Worm (Caenorhabditis elegans) whole organism, L2 larva: Measurements from ENCODE around the gene C50F7.9.

Experiments
- C34F6.9 ChIP-seq: fragments of 150-350 bp; optimal IDR thresholded peaks from 2 replicates; lab custom pipeline; 2014; ENCODE audit warnings: missing biosample characterization, missing genetic modification characterization
- R02D3.7 ChIP-seq: fragments of 150-350 bp; optimal IDR thresholded peaks from 2 replicates; lab custom pipeline; 2014; ENCODE audit warnings: missing biosample characterization, missing genetic modification characterization
- Y55F3AM.14 ChIP-seq: fragments of 200-800 bp; sonication (Bioruptor generic); optimal IDR thresholded peaks from 2 replicates; lab custom pipeline; 2018; ENCODE audit warnings: mild to moderate bottlenecking, missing genetic modification characterization, missing compliant biosample characterization
- alr-1 ChIP-seq: fragments of 150-350 bp; optimal IDR thresholded peaks from 2 replicates; lab custom pipeline; 2014; ENCODE audit warnings: missing biosample characterization, missing genetic modification characterization
- ama-1 ChIP-seq: fragments of 150-350 bp; optimal IDR thresholded peaks from 2 replicates; lab custom pipeline; 2018; ENCODE audit warnings: inconsistent platforms
- blmp-1 ChIP-seq: sonication (generic microtip); optimal IDR thresholded peaks from 2 replicates; lab custom pipeline; 2017; ENCODE audit warnings: missing genetic modification characterization, mild to moderate bottlenecking, missing compliant biosample characterization, antibody characterized with exemption, moderate library complexity; ENCODE audit not compliant: insufficient read depth
- ceh-82 ChIP-seq: fragments of 150-350 bp; optimal IDR thresholded peaks from 2 replicates; lab custom pipeline; 2014; ENCODE audit warnings: missing biosample characterization, missing genetic modification characterization
- crh-2 ChIP-seq: sonication (generic microtip); optimal IDR thresholded peaks from 2 replicates; lab custom pipeline; 2017; ENCODE audit warnings: missing biosample characterization, missing genetic modification characterization
- dmd-4 ChIP-seq: sonication (generic microtip); optimal IDR thresholded peaks from 2 replicates; lab custom pipeline; 2017; ENCODE audit warnings: missing biosample characterization, missing genetic modification characterization
- egl-27 ChIP-seq: sonication (generic microtip); optimal IDR thresholded peaks from 3 replicates; lab custom pipeline; 2017; ENCODE audit warnings: missing biosample characterization, missing genetic modification reagents, missing genetic modification characterization
- elt-1 ChIP-seq: fragments of 150-350 bp; optimal IDR thresholded peaks from 2 replicates; lab custom pipeline; 2014; ENCODE audit warnings: missing biosample characterization, missing genetic modification characterization
- fos-1 ChIP-seq: fragments of 150-350 bp; optimal IDR thresholded peaks from 2 replicates; lab custom pipeline; 2014; ENCODE audit warnings: missing biosample characterization, missing genetic modification characterization
- gmeb-1 ChIP-seq: fragments of 150-350 bp; optimal IDR thresholded peaks from 2 replicates; lab custom pipeline; 2014; ENCODE audit warnings: missing biosample characterization, missing genetic modification characterization
- lsy-2 ChIP-seq, 2 experiments: fragments of 150-350 bp in 1 of 2; sonication (generic microtip) in 1 of 2; optimal IDR thresholded peaks; 2 replicates each; lab custom pipeline; 2014 to 2017; ENCODE audit warnings: missing biosample characterization in 2 of 2, missing genetic modification characterization in 2 of 2
- mab-5 ChIP-seq: fragments of 150-350 bp; optimal IDR thresholded peaks from 2 replicates; lab custom pipeline; 2014; ENCODE audit warnings: missing biosample characterization, missing genetic modification characterization
- mbf-1 ChIP-seq: sonication (generic microtip); optimal IDR thresholded peaks from 2 replicates; lab custom pipeline; 2017; ENCODE audit warnings: missing biosample characterization, missing genetic modification characterization
- mdl-1 ChIP-seq, 2 experiments: fragments of 150-350 bp in 1 of 2; sonication (generic microtip) in 1 of 2; optimal IDR thresholded peaks; 2 replicates each; lab custom pipeline; 2017; ENCODE audit warnings: missing biosample characterization in 2 of 2, missing genetic modification characterization in 2 of 2
- nhr-10 ChIP-seq: sonication (generic microtip); optimal IDR thresholded peaks from 2 replicates; lab custom pipeline; 2017; ENCODE audit warnings: missing biosample characterization, missing genetic modification characterization
- nhr-12 ChIP-seq: fragments of 150-350 bp; optimal IDR thresholded peaks from 2 replicates; lab custom pipeline; 2014; ENCODE audit warnings: missing biosample characterization, missing genetic modification characterization
- nhr-21 ChIP-seq: fragments of 150-350 bp; optimal IDR thresholded peaks from 2 replicates; lab custom pipeline; 2014; ENCODE audit warnings: missing biosample characterization, missing genetic modification characterization
- nhr-23 ChIP-seq: fragments of 150-350 bp; optimal IDR thresholded peaks from 2 replicates; lab custom pipeline; 2014; ENCODE audit warnings: missing biosample characterization, missing genetic modification reagents, missing genetic modification characterization
- nhr-237 ChIP-seq: fragments of 150-350 bp; optimal IDR thresholded peaks from 2 replicates; lab custom pipeline; 2014; ENCODE audit warnings: missing biosample characterization, missing genetic modification characterization
- nhr-6 ChIP-seq: fragments of 150-350 bp; optimal IDR thresholded peaks from 2 replicates; lab custom pipeline; 2014; ENCODE audit warnings: missing biosample characterization, missing genetic modification characterization
- peb-1 ChIP-seq: fragments of 150-350 bp; optimal IDR thresholded peaks from 2 replicates; lab custom pipeline; 2014; ENCODE audit warnings: missing biosample characterization, missing genetic modification characterization
- sem-4 ChIP-seq: fragments of 150-350 bp; optimal IDR thresholded peaks from 2 replicates; lab custom pipeline; 2014; ENCODE audit warnings: missing biosample characterization, missing genetic modification reagents, missing genetic modification characterization
- skn-1 ChIP-seq: sonication (generic microtip); optimal IDR thresholded peaks from 2 replicates; lab custom pipeline; 2017; ENCODE audit warnings: missing biosample characterization, missing genetic modification characterization
- sma-9 ChIP-seq, 2 experiments: fragments of 150-350 bp in 1 of 2; sonication (generic microtip) in 1 of 2; optimal IDR thresholded peaks; 2 replicates each; lab custom pipeline; 2014 to 2016; ENCODE audit warnings: missing genetic modification characterization in 2 of 2, mild to moderate bottlenecking in 1 of 2, missing biosample characterization in 1 of 2, missing compliant biosample characterization in 1 of 2, missing genetic modification reagents in 1 of 2, moderate library complexity in 1 of 2
- snpc-4 ChIP-seq: fragments of 150-350 bp; optimal IDR thresholded peaks from 2 replicates; lab custom pipeline; 2014; ENCODE audit warnings: missing biosample characterization, missing genetic modification characterization
- unc-39 ChIP-seq: fragments of 150-350 bp; optimal IDR thresholded peaks from 2 replicates; lab custom pipeline; 2014; ENCODE audit warnings: missing biosample characterization, missing genetic modification characterization
- unc-55 ChIP-seq: fragments of 150-350 bp; sonication (generic microtip); optimal IDR thresholded peaks from 3 replicates; lab custom pipeline; 2014; ENCODE audit warnings: missing biosample characterization, missing genetic modification reagents, missing genetic modification characterization
- zag-1 ChIP-seq: fragments of 150-350 bp; optimal IDR thresholded peaks from 2 replicates; lab custom pipeline; 2014; ENCODE audit warnings: missing biosample characterization, missing genetic modification characterization
- ztf-1 ChIP-seq: fragments of 200-800 bp; sonication (Bioruptor generic); conservative IDR thresholded peaks from 2 replicates; pipeline ENCODE4 v1.3.6; 2022; ENCODE audit warnings: missing genetic modification characterization, missing compliant biosample characterization

Gene C50F7.9

ce11 chrIV:7759527-7759926, 27.7 kb upstream of the C50F7.9 start, which contains the start of gene dsb-3:
Gene dsb-3 (minus strand): TSS chrIV:7759627.
- TF ChIP-seq ceh-82 = no peak
- no peak for TF ChIP-seq egl-27 (tag; lab: Kevin White, UChicago)
- TF ChIP-seq ztf-1 (GFP tag; lab: Robert Waterston, UW) = no peak
- no peak for TF ChIP-seq dmd-4
- TF ChIP-seq gmeb-1 = no peak
- TF ChIP-seq elt-1 (tag; lab: Kevin White, UChicago) = no peak
- TF ChIP-seq mbf-1 = no peak

ce11 chrIV:7757245-7757644, 25.4 kb upstream of the C50F7.9 start, which contains the start of gene C46A5.4:
Gene C46A5.4 (minus strand): TSS chrIV:7757345.
- TF ChIP-seq ama-1 (lab: Kevin White, UChicago) (no peak), nhr-237 (no peak), sma-9 (GFP tag; optimal IDR thresholded peaks at IDR 0.05; lab: Kevin White, UChicago) (no peak), sma-9 (tag; optimal IDR thresholded peaks at IDR 0.05; lab: Kevin White, UChicago) (no peak), ceh-82 (no peak), Y55F3AM.14 (GFP tag; lab: Kevin White, UChicago) (no peak), peb-1 (tag; lab: Kevin White, UChicago) (no peak), gmeb-1 (no peak), unc-39 (tag; lab: Kevin White, UChicago) (no peak), zag-1 (tag; lab: Kevin White, UChicago) (no peak), blmp-1 (no peak), nhr-21 (tag; lab: Kevin White, UChicago) (no peak), snpc-4 (tag; lab: Kevin White, UChicago) (no peak), nhr-23 (no peak), skn-1 (tag; lab: Kevin White, UChicago) (no peak), R02D3.7 (no peak), mbf-1 (no peak), C34F6.9 (tag; lab: Kevin White, UChicago) (no peak)
- TF ChIP-seq, all 48 proteins: peak for 0

- TF ChIP-seq zag-1 (tag; lab: Kevin White, UChicago) (no peak), nhr-237 (no peak), blmp-1 (no peak)
Measured at ce11 chrIV:7754114-7754513, 22.3 kb upstream of the C50F7.9 start.

- TF ChIP-seq peb-1 (tag; lab: Kevin White, UChicago) = no peak
- no peak for TF ChIP-seq fos-1 (tag; lab: Kevin White, UChicago)
- TF ChIP-seq gmeb-1 = no peak
- TF ChIP-seq nhr-12 (tag; lab: Kevin White, UChicago) = no peak
- TF ChIP-seq nhr-21 (tag; lab: Kevin White, UChicago) = no peak
Measured at ce11 chrIV:7753108-7753507, 21.2 kb upstream of the C50F7.9 start, which contains the start of gene col-14. Gene col-14 (plus strand): TSS chrIV:7753408.

- TF ChIP-seq sma-9 (GFP tag; optimal IDR thresholded peaks at IDR 0.05; lab: Kevin White, UChicago) (peak; percentile 38), sma-9 (tag; optimal IDR thresholded peaks at IDR 0.05; lab: Kevin White, UChicago) (no peak), crh-2 (tag; lab: Kevin White, UChicago) (peak; percentile 54), fos-1 (tag; lab: Kevin White, UChicago) (peak; percentile 83), nhr-6 (no peak), nhr-23 (no peak), ztf-1 (GFP tag; lab: Robert Waterston, UW) (no peak)
Measured at ce11 chrIV:7747838-7748237, 16.0 kb upstream of the C50F7.9 start, which contains the start of gene klo-1. Gene klo-1 (minus strand): TSS chrIV:7748225.

- TF ChIP-seq unc-39 (tag; lab: Kevin White, UChicago) (no peak), nhr-10 (tag; lab: Kevin White, UChicago) (no peak), peb-1 (tag; lab: Kevin White, UChicago) (no peak), R02D3.7 (no peak), mdl-1 (tag; optimal IDR thresholded peaks at IDR 0.05; lab: Kevin White, UChicago) (no peak), sem-4 (tag; lab: Kevin White, UChicago) (no peak), gmeb-1 (no peak), dmd-4 (no peak), mab-5 (tag; lab: Kevin White, UChicago) (no peak), lsy-2 (tag; optimal IDR thresholded peaks at IDR 0.05; lab: Kevin White, UChicago) (no peak), mbf-1 (no peak), sma-9 (GFP tag; optimal IDR thresholded peaks at IDR 0.05; lab: Kevin White, UChicago) (no peak), sma-9 (tag; optimal IDR thresholded peaks at IDR 0.05; lab: Kevin White, UChicago) (no peak), alr-1 (tag; lab: Kevin White, UChicago) (no peak), nhr-237 (no peak), snpc-4 (tag; lab: Kevin White, UChicago) (no peak), unc-55 (GFP tag; lab: Kevin White, UChicago) (no peak), blmp-1 (no peak), elt-1 (tag; lab: Kevin White, UChicago) (no peak)
Measured at ce11 chrIV:7743539-7743938, 11.7 kb upstream of the C50F7.9 start, which contains the start of gene npr-35. Gene npr-35 (plus strand): TSS chrIV:7743839.
